Worm (Caenorhabditis elegans) whole organism, L2 larva: ENCODE measurements around the gene ZK1240.9.

ENCODE experiments used
- C34F6.9 ChIP-seq: fragments of 150-350 bp; optimal IDR thresholded peaks from 2 replicates; lab custom pipeline; 2014; ENCODE audit warnings: missing biosample characterization, missing genetic modification characterization
- F13H6.1 ChIP-seq: sonication (generic microtip); optimal IDR thresholded peaks from 2 replicates; lab custom pipeline; 2016; ENCODE audit warnings: missing genetic modification characterization, missing compliant biosample characterization
- R02D3.7 ChIP-seq: fragments of 150-350 bp; optimal IDR thresholded peaks from 2 replicates; lab custom pipeline; 2014; ENCODE audit warnings: missing biosample characterization, missing genetic modification characterization
- Y55F3AM.14 ChIP-seq: fragments of 200-800 bp; sonication (Bioruptor generic); optimal IDR thresholded peaks from 2 replicates; lab custom pipeline; 2018; ENCODE audit warnings: mild to moderate bottlenecking, missing genetic modification characterization, missing compliant biosample characterization
- ZK546.5 ChIP-seq: sonication (generic microtip); optimal IDR thresholded peaks from 2 replicates; lab custom pipeline; 2017; ENCODE audit warnings: missing biosample characterization, missing genetic modification characterization
- aly-2 ChIP-seq: fragments of 150-350 bp; optimal IDR thresholded peaks from 2 replicates; lab custom pipeline; 2014; ENCODE audit warnings: missing biosample characterization, missing genetic modification characterization
- blmp-1 ChIP-seq: sonication (generic microtip); optimal IDR thresholded peaks from 2 replicates; lab custom pipeline; 2017; ENCODE audit warnings: missing genetic modification characterization, mild to moderate bottlenecking, missing compliant biosample characterization, antibody characterized with exemption, moderate library complexity; ENCODE audit not compliant: insufficient read depth
- ceh-16 ChIP-seq: fragments of 150-350 bp; optimal IDR thresholded peaks from 2 replicates; lab custom pipeline; 2014; ENCODE audit warnings: missing biosample characterization, missing genetic modification characterization
- ceh-82 ChIP-seq: fragments of 150-350 bp; optimal IDR thresholded peaks from 2 replicates; lab custom pipeline; 2014; ENCODE audit warnings: missing biosample characterization, missing genetic modification characterization
- crh-2 ChIP-seq: sonication (generic microtip); optimal IDR thresholded peaks from 2 replicates; lab custom pipeline; 2017; ENCODE audit warnings: missing biosample characterization, missing genetic modification characterization
- elt-1 ChIP-seq: fragments of 150-350 bp; optimal IDR thresholded peaks from 2 replicates; lab custom pipeline; 2014; ENCODE audit warnings: missing biosample characterization, missing genetic modification characterization
- elt-3 ChIP-seq: sonication (generic microtip); optimal IDR thresholded peaks from 2 replicates; lab custom pipeline; 2017; ENCODE audit warnings: missing biosample characterization, missing genetic modification characterization
- fos-1 ChIP-seq: fragments of 150-350 bp; optimal IDR thresholded peaks from 2 replicates; lab custom pipeline; 2014; ENCODE audit warnings: missing biosample characterization, missing genetic modification characterization
- gmeb-1 ChIP-seq: fragments of 150-350 bp; optimal IDR thresholded peaks from 2 replicates; lab custom pipeline; 2014; ENCODE audit warnings: missing biosample characterization, missing genetic modification characterization
- lin-13 ChIP-seq: fragments of 150-350 bp; optimal IDR thresholded peaks from 2 replicates; lab custom pipeline; 2014; ENCODE audit warnings: missing biosample characterization, missing genetic modification reagents, missing genetic modification characterization
- lin-39 ChIP-seq: fragments of 150-350 bp; optimal IDR thresholded peaks from 2 replicates; lab custom pipeline; 2014; ENCODE audit warnings: missing biosample characterization, missing genetic modification reagents, missing genetic modification characterization
- lsy-2 ChIP-seq, 2 experiments: fragments of 150-350 bp in 1 of 2; sonication (generic microtip) in 1 of 2; optimal IDR thresholded peaks; 2 replicates each; lab custom pipeline; 2014 to 2017; ENCODE audit warnings: missing biosample characterization in 2 of 2, missing genetic modification characterization in 2 of 2
- mbf-1 ChIP-seq: sonication (generic microtip); optimal IDR thresholded peaks from 2 replicates; lab custom pipeline; 2017; ENCODE audit warnings: missing biosample characterization, missing genetic modification characterization
- nhr-10 ChIP-seq: sonication (generic microtip); optimal IDR thresholded peaks from 2 replicates; lab custom pipeline; 2017; ENCODE audit warnings: missing biosample characterization, missing genetic modification characterization
- nhr-11 ChIP-seq: fragments of 150-350 bp; optimal IDR thresholded peaks from 2 replicates; lab custom pipeline; 2014; ENCODE audit warnings: missing biosample characterization, missing genetic modification characterization
- nhr-12 ChIP-seq: fragments of 150-350 bp; optimal IDR thresholded peaks from 2 replicates; lab custom pipeline; 2014; ENCODE audit warnings: missing biosample characterization, missing genetic modification characterization
- nhr-129 ChIP-seq: fragments of 150-350 bp; optimal IDR thresholded peaks from 2 replicates; lab custom pipeline; 2014; ENCODE audit warnings: missing biosample characterization, missing genetic modification characterization
- nhr-21 ChIP-seq: fragments of 150-350 bp; optimal IDR thresholded peaks from 2 replicates; lab custom pipeline; 2014; ENCODE audit warnings: missing biosample characterization, missing genetic modification characterization
- nhr-23 ChIP-seq: fragments of 150-350 bp; optimal IDR thresholded peaks from 2 replicates; lab custom pipeline; 2014; ENCODE audit warnings: missing biosample characterization, missing genetic modification reagents, missing genetic modification characterization
- nhr-237 ChIP-seq: fragments of 150-350 bp; optimal IDR thresholded peaks from 2 replicates; lab custom pipeline; 2014; ENCODE audit warnings: missing biosample characterization, missing genetic modification characterization
- nhr-6 ChIP-seq: fragments of 150-350 bp; optimal IDR thresholded peaks from 2 replicates; lab custom pipeline; 2014; ENCODE audit warnings: missing biosample characterization, missing genetic modification characterization
- nhr-77 ChIP-seq: fragments of 150-350 bp; optimal IDR thresholded peaks from 2 replicates; lab custom pipeline; 2014; ENCODE audit warnings: missing biosample characterization, missing genetic modification characterization
- sma-3 ChIP-seq: sonication (generic microtip); optimal IDR thresholded peaks from 2 replicates; lab custom pipeline; 2016; ENCODE audit warnings: missing genetic modification reagents, missing genetic modification characterization, missing compliant biosample characterization
- snpc-4 ChIP-seq: fragments of 150-350 bp; optimal IDR thresholded peaks from 2 replicates; lab custom pipeline; 2014; ENCODE audit warnings: missing biosample characterization, missing genetic modification characterization
- unc-39 ChIP-seq: fragments of 150-350 bp; optimal IDR thresholded peaks from 2 replicates; lab custom pipeline; 2014; ENCODE audit warnings: missing biosample characterization, missing genetic modification characterization
- unc-55 ChIP-seq: fragments of 150-350 bp; sonication (generic microtip); optimal IDR thresholded peaks from 3 replicates; lab custom pipeline; 2014; ENCODE audit warnings: missing biosample characterization, missing genetic modification reagents, missing genetic modification characterization
- zag-1 ChIP-seq: fragments of 150-350 bp; optimal IDR thresholded peaks from 2 replicates; lab custom pipeline; 2014; ENCODE audit warnings: missing biosample characterization, missing genetic modification characterization
- ztf-1 ChIP-seq: fragments of 200-800 bp; sonication (Bioruptor generic); conservative IDR thresholded peaks from 2 replicates; pipeline ENCODE4 v1.3.6; 2022; ENCODE audit warnings: missing genetic modification characterization, missing compliant biosample characterization
- ztf-11 ChIP-seq: sonication (generic microtip); optimal IDR thresholded peaks from 2 replicates; lab custom pipeline; 2017; ENCODE audit warnings: missing biosample characterization, missing genetic modification characterization
- ztf-4 ChIP-seq: fragments of 150-350 bp; optimal IDR thresholded peaks from 2 replicates; lab custom pipeline; 2014; ENCODE audit warnings: missing biosample characterization, missing genetic modification characterization

ZK1240.9 gene

DNA sequence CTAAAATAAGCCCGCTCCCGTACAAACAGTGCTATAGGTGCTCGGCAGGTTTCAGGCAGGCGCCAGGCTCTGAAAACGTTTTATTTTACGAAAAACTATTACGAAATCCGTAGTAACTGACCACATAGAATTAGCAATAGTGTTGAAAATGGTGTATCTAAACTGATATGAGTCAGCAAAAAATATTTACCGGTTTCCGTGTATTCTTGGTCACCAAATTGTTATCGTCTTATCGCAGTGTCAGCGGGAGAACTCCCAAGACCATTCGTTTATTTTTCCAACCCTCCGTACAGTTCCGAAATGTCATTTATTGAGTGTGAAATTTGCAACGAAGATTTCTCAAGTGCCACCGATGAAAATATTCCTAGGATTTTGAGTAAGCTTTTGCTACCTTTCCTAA is 14.2 kb downstream of the ZK1240.9 start, which contains the start of gene F43C11.8:
Gene F43C11.8, plus strand, starts transcription at position 301 of the 400 bp plus-strand sequence.
- peak; percentile 1 for TF ChIP-seq fos-1 (tag; lab: Kevin White, UChicago)
- TF ChIP-seq Y55F3AM.14, result no peak
- TF ChIP-seq nhr-11 (tag; lab: Kevin White, UChicago), result no peak
- no peak for TF ChIP-seq C34F6.9 (tag; lab: Kevin White, UChicago)
- no peak for TF ChIP-seq lin-39 (tag; lab: Kevin White, UChicago)

DNA sequence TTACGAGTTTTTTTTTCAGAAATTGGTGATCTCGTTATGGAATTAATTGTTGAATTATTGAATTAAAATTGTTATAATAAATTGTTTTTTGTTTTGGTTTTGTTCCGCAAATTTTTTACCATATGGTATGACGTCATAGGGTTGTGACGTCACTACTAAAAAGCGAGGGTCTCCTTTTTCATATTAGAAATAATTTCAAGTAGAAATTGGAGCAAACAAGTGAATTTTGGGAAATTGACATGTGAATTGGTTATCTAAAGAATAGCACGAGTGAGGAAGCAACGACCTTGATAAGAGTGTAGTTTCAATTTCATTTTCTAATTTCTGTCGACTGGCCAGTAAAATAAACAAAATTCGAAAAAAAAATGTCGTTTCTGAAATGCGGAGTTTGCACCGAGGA is 17.6 kb downstream of the ZK1240.9 start, which contains the start of gene F43C11.7:
Gene F43C11.7, plus strand, starts transcription at position 326 of the 400 bp plus-strand sequence.
- no peak for TF ChIP-seq blmp-1
- no peak for TF ChIP-seq ceh-82
- TF ChIP-seq gmeb-1 (tag; lab: Kevin White, UChicago), result peak; percentile 26
- TF ChIP-seq ZK546.5 (tag; lab: Kevin White, UChicago), result no peak
- peak; percentile 60 for TF ChIP-seq fos-1 (tag; lab: Kevin White, UChicago)
- no peak for TF ChIP-seq ztf-4 (tag; lab: Kevin White, UChicago)
- no peak for TF ChIP-seq nhr-237 (tag; lab: Kevin White, UChicago)
- TF ChIP-seq snpc-4, result no peak
- TF ChIP-seq, all 48 proteins: peak for 2

DNA sequence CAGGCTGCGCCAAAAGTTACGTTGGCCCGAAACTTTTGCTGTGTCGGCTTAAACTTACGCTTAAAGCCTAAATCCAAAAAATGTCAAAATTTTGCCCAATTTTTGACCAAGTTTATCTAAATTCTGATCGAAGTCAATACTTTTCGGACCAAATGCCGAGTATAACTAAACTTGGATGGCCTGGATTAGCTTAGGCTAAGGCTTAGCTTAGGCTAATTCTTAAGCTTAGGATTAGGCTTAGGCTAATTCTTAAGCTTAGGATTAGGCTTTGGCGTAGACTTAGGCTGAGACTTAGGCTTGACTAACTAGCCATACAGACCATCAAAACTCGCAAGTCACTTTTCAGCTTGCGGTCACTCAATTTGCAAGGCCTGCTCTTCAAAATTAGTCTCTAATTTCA is 18.2 kb downstream of the ZK1240.9 start:
- TF ChIP-seq C34F6.9 (tag; lab: Kevin White, UChicago), result no peak

DNA sequence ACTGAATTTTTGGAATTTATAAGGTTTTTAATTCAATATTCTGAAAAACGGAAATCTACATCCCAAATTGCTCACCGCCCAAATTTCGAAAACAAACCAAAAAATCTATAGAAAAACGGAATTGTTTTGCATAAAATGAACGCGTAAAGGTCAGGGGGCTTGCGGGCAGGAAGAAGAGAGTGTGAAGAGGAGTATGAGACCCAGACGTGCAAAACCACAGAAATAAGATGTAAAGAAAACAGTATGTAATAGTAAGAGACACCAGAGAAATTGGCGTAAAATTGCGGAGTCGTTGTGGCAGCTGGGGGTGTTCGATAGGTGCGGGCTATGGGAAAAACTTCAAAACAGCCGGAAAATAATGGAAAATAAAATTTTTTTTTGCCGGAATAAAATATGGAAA is 23.0 kb downstream of the ZK1240.9 start:
- no peak for TF ChIP-seq unc-39
- no peak for TF ChIP-seq nhr-23 (tag; lab: Kevin White, UChicago)
- TF ChIP-seq nhr-6 (tag; lab: Kevin White, UChicago), result no peak
- TF ChIP-seq aly-2, result no peak
- TF ChIP-seq elt-3 (tag; lab: Kevin White, UChicago), result no peak
- no peak for TF ChIP-seq Y55F3AM.14
- TF ChIP-seq lsy-2 (tag; optimal IDR thresholded peaks at IDR 0.05; lab: Kevin White, UChicago), result peak in 1 of 2 experiments; percentile 38
- TF ChIP-seq R02D3.7, result no peak
- no peak for TF ChIP-seq mbf-1 (tag; lab: Kevin White, UChicago)
- no peak for TF ChIP-seq lin-13 (GFP tag; lab: Kevin White, UChicago)
- no peak for TF ChIP-seq nhr-10 (tag; lab: Kevin White, UChicago)
- no peak for TF ChIP-seq F13H6.1
- TF ChIP-seq nhr-77, result no peak
- no peak for TF ChIP-seq nhr-237 (tag; lab: Kevin White, UChicago)
- TF ChIP-seq gmeb-1 (tag; lab: Kevin White, UChicago), result no peak
- no peak for TF ChIP-seq ceh-16
- TF ChIP-seq elt-1, result no peak
- no peak for TF ChIP-seq ztf-11 (tag; lab: Kevin White, UChicago)
- no peak for TF ChIP-seq nhr-21 (tag; lab: Kevin White, UChicago)
- peak; percentile 26 for TF ChIP-seq unc-55 (GFP tag; lab: Kevin White, UChicago)
- peak; percentile 14 for TF ChIP-seq crh-2
- TF ChIP-seq, all 48 proteins: peak for 3

DNA sequence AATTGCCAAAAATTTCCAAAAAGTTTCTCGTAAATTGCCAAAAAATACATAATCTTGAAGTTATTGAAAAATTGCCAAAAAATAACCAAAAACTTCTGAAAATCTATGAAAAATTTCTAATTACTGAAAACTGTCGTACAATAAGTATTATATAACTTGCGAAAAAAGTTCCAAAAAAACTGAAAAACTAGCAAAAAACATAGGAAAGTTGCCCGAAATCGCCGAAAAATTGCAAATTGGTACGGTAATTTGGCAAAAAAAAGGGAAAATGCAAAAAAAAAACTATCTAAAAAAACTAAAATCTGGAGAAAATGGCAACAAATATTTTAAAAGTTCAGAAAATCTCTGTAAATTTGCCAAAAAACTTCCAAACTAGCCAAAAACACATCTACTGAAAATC is 23.5 kb downstream of the ZK1240.9 start, which contains the start of gene enri-1:
Gene enri-1, minus strand, starts transcription at position 101 of the 400 bp plus-strand sequence.
- TF ChIP-seq zag-1 (tag; lab: Kevin White, UChicago) (no peak), ztf-1 (GFP tag; lab: Robert Waterston, UW) (no peak), lin-13 (GFP tag; lab: Kevin White, UChicago) (no peak), lsy-2 (tag; optimal IDR thresholded peaks at IDR 0.05; lab: Kevin White, UChicago) (no peak), nhr-12 (tag; lab: Kevin White, UChicago) (no peak), Y55F3AM.14 (no peak)
- TF ChIP-seq, all 48 proteins: peak for 0

DNA sequence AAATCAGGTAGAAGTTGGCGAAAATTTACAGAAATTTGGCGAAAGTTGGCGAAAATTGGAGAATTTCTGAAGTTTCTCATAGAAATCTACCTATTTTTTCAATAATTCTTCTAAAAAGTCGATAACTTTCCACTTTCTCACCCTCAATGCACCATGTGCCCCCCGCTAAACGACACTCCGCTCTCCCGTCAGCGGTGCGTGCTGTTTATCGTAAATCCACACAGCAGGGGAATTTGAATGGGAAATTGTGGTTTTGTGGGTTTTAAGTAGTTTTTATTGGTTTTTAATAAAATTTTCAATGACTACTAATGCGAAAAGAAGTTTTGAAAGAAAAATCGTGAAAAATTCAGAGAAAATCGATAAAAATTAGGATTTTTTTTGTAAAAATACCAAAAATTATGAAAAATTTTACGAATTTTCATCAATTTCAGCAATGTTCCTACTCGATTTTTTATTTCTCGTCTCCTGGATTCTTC is 24.1 kb downstream of the ZK1240.9 start, which contains the start of gene F43C11.6:
Gene F43C11.6, plus strand, starts transcription at position 426 of the 476 bp plus-strand sequence.
- TF ChIP-seq ztf-1 (GFP tag; lab: Robert Waterston, UW) (no peak), R02D3.7 (peak; percentile 69), nhr-129 (tag; lab: Kevin White, UChicago) (peak; percentile 13), sma-3 (GFP tag; lab: Kevin White, UChicago) (no peak), crh-2 (peak; percentile 9), unc-55 (GFP tag; lab: Kevin White, UChicago) (peak; percentile 62), lsy-2 (tag; optimal IDR thresholded peaks at IDR 0.05; lab: Kevin White, UChicago) (peak in 1 of 2 experiments; percentile 61), C34F6.9 (tag; lab: Kevin White, UChicago) (peak; percentile 16), ztf-11 (tag; lab: Kevin White, UChicago) (no peak), lin-13 (GFP tag; lab: Kevin White, UChicago) (peak; percentile 42)
